Worm (Caenorhabditis elegans) whole organism, mixed stage, embryonic: ENCODE measurements around the gene clec-222.
A peak's percentile ranks its signal among the peaks of the same experiment; 100 is the strongest.

Source experiments
- M03D4.4 ChIP-seq: sonication (generic microtip); optimal IDR thresholded peaks from 2 replicates; lab custom pipeline; 2017; ENCODE audit warnings: mild to moderate bottlenecking, missing genetic modification characterization, missing compliant biosample characterization
- bed-3 ChIP-seq: fragments of 200-800 bp; sonication (Bioruptor generic); optimal IDR thresholded peaks from 3 replicates; lab custom pipeline; 2018; ENCODE audit warnings: mild to moderate bottlenecking, missing genetic modification characterization, moderate library complexity, missing compliant biosample characterization
- blmp-1 ChIP-seq: fragments of 150-350 bp; optimal IDR thresholded peaks from 2 replicates; lab custom pipeline; 2014; ENCODE audit warnings: missing biosample characterization, missing genetic modification characterization
- ceh-39 ChIP-seq: fragments of 150-350 bp; optimal IDR thresholded peaks from 2 replicates; lab custom pipeline; 2014; ENCODE audit warnings: missing biosample characterization, missing genetic modification characterization
- ceh-43 ChIP-seq: fragments of 200-800 bp; sonication (Bioruptor generic); optimal IDR thresholded peaks from 2 replicates; lab custom pipeline; 2018; ENCODE audit warnings: mild to moderate bottlenecking, missing genetic modification characterization, moderate library complexity, missing compliant biosample characterization
- ceh-83 ChIP-seq: fragments of 200-800 bp; sonication (Bioruptor generic); optimal IDR thresholded peaks from 2 replicates; lab custom pipeline; 2018; ENCODE audit warnings: mild to moderate bottlenecking, missing genetic modification characterization, missing compliant biosample characterization
- ces-1 ChIP-seq: fragments of 150-350 bp; optimal IDR thresholded peaks from 2 replicates; lab custom pipeline; 2014; ENCODE audit warnings: missing biosample characterization, missing genetic modification reagents, missing genetic modification characterization
- cnd-1 ChIP-seq: fragments of 200-800 bp; sonication (Bioruptor generic); optimal IDR thresholded peaks from 2 replicates; lab custom pipeline; 2018; ENCODE audit warnings: mild to moderate bottlenecking, missing genetic modification characterization, missing compliant biosample characterization
- drap-1 ChIP-seq: fragments of 200-800 bp; sonication (Bioruptor generic); optimal IDR thresholded peaks from 3 replicates; lab custom pipeline; 2018; ENCODE audit warnings: mild to moderate bottlenecking, missing genetic modification characterization, missing compliant biosample characterization
- elt-1 ChIP-seq: sonication (generic microtip); optimal IDR thresholded peaks from 2 replicates; lab custom pipeline; 2017; ENCODE audit warnings: missing genetic modification characterization, mild to moderate bottlenecking, missing compliant biosample characterization, antibody characterized with exemption, moderate library complexity, borderline replicate concordance; ENCODE audit not compliant: insufficient read depth
- elt-3 ChIP-seq: fragments of 150-350 bp; optimal IDR thresholded peaks from 2 replicates; lab custom pipeline; 2014; ENCODE audit warnings: missing biosample characterization, missing genetic modification characterization
- flh-1 ChIP-seq: fragments of 200-800 bp; sonication (Bioruptor generic); optimal IDR thresholded peaks from 2 replicates; lab custom pipeline; 2018; ENCODE audit warnings: mild to moderate bottlenecking, missing genetic modification characterization, moderate library complexity, missing compliant biosample characterization
- hlh-1 ChIP-seq: fragments of 150-350 bp; optimal IDR thresholded peaks from 2 replicates; lab custom pipeline; 2014; ENCODE audit warnings: missing biosample characterization, missing genetic modification reagents, missing genetic modification characterization
- lin-13 ChIP-seq: fragments of 150-350 bp; optimal IDR thresholded peaks from 2 replicates; lab custom pipeline; 2014; ENCODE audit warnings: missing biosample characterization, missing genetic modification characterization
- lin-32 ChIP-seq: fragments of 200-800 bp; sonication (Bioruptor generic); optimal IDR thresholded peaks from 2 replicates; lab custom pipeline; 2018; ENCODE audit warnings: mild to moderate bottlenecking, missing genetic modification characterization, missing compliant biosample characterization
- lsy-2 ChIP-seq: fragments of 150-350 bp; optimal IDR thresholded peaks from 2 replicates; lab custom pipeline; 2014; ENCODE audit warnings: missing biosample characterization, missing genetic modification characterization
- mab-5 ChIP-seq: fragments of 150-350 bp; optimal IDR thresholded peaks from 2 replicates; lab custom pipeline; 2014; ENCODE audit warnings: missing biosample characterization, missing genetic modification characterization
- mep-1 ChIP-seq: fragments of 150-350 bp; optimal IDR thresholded peaks from 2 replicates; lab custom pipeline; 2017; ENCODE audit warnings: missing biosample characterization, missing genetic modification reagents, missing genetic modification characterization, inconsistent platforms
- mls-2 ChIP-seq: sonication (generic microtip); optimal IDR thresholded peaks from 2 replicates; lab custom pipeline; 2016; ENCODE audit warnings: mild to moderate bottlenecking, missing genetic modification characterization, moderate library complexity, missing compliant biosample characterization
- nhr-2 ChIP-seq: fragments of 150-350 bp; optimal IDR thresholded peaks from 2 replicates; lab custom pipeline; 2014; ENCODE audit warnings: missing biosample characterization, missing genetic modification characterization
- nhr-237 ChIP-seq: fragments of 150-350 bp; optimal IDR thresholded peaks from 2 replicates; lab custom pipeline; 2014; ENCODE audit warnings: missing biosample characterization, missing genetic modification characterization
- nhr-28 ChIP-seq: fragments of 150-350 bp; optimal IDR thresholded peaks from 2 replicates; lab custom pipeline; 2014; ENCODE audit warnings: missing biosample characterization, missing genetic modification characterization
- nhr-76 ChIP-seq: sonication (generic microtip); optimal IDR thresholded peaks from 2 replicates; lab custom pipeline; 2017; ENCODE audit warnings: missing biosample characterization, missing genetic modification characterization
- pha-4 ChIP-seq: fragments of 150-350 bp; optimal IDR thresholded peaks from 2 replicates; lab custom pipeline; 2018; ENCODE audit warnings: missing biosample characterization, missing genetic modification reagents, missing genetic modification characterization
- sem-2 ChIP-seq: fragments of 200-800 bp; sonication (Bioruptor generic); optimal IDR thresholded peaks from 2 replicates; lab custom pipeline; 2018; ENCODE audit warnings: mild to moderate bottlenecking, missing genetic modification characterization, missing compliant biosample characterization
- snpc-4 ChIP-seq: fragments of 150-350 bp; optimal IDR thresholded peaks from 2 replicates; lab custom pipeline; 2014; ENCODE audit warnings: missing biosample characterization, missing genetic modification characterization
- sptf-1 ChIP-seq: sonication (generic microtip); optimal IDR thresholded peaks from 2 replicates; lab custom pipeline; 2017; ENCODE audit warnings: mild to moderate bottlenecking, missing genetic modification characterization, moderate library complexity, missing compliant biosample characterization
- tbx-8 ChIP-seq: fragments of 200-800 bp; sonication (Bioruptor generic); optimal IDR thresholded peaks from 2 replicates; lab custom pipeline; 2018; ENCODE audit warnings: mild to moderate bottlenecking, missing genetic modification characterization, moderate library complexity, missing compliant biosample characterization
- unc-120 ChIP-seq: sonication (generic microtip); optimal IDR thresholded peaks from 2 replicates; lab custom pipeline; 2017; ENCODE audit warnings: missing genetic modification characterization, missing compliant biosample characterization; ENCODE audit not compliant: poor library complexity, severe bottlenecking
- unc-39 ChIP-seq: fragments of 150-350 bp; optimal IDR thresholded peaks from 2 replicates; lab custom pipeline; 2014; ENCODE audit warnings: missing biosample characterization, missing genetic modification characterization
- unc-62 ChIP-seq: fragments of 150-350 bp; optimal IDR thresholded peaks from 2 replicates; lab custom pipeline; 2014; ENCODE audit warnings: missing biosample characterization, missing genetic modification reagents, missing genetic modification characterization
- zip-8 ChIP-seq: fragments of 150-350 bp; optimal IDR thresholded peaks from 2 replicates; lab custom pipeline; 2014; ENCODE audit warnings: missing biosample characterization, missing genetic modification characterization

The clec-222 gene

DNA sequence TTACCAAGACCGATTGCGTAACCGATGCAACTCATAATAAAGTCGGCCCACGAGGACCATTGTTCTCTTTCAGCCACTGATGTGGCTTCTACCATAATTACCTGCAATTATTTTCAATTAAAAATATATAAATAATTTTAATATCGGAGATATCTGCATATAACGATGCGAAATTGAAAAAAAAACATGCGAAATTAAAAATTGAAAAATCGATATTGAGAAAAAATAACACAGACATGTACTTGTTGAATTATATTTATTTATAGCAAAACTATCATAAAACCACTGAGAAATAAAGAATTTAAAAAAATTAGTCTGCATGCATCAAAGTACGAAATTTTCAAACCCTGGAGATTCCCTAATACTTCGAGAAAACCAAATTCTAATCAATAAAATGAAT, 37.2 kb downstream of the clec-222 start, which contains the start of gene snf-11:
Gene snf-11 (minus strand): TSS at position 101 of the 400 bp plus-strand sequence.
- TF ChIP-seq mep-1 (tag; lab: Kevin White, UChicago), result no peak
- no peak for TF ChIP-seq lin-13 (tag; lab: Kevin White, UChicago)
- no peak for TF ChIP-seq elt-1 (tag; lab: Kevin White, UChicago)
- TF ChIP-seq mab-5 (tag; lab: Kevin White, UChicago), result no peak
- TF ChIP-seq unc-39 (tag; lab: Kevin White, UChicago), result no peak
- TF ChIP-seq ceh-43, result no peak
- TF ChIP-seq mls-2 (tag; lab: Kevin White, UChicago), result no peak
- TF ChIP-seq M03D4.4 (tag; lab: Kevin White, UChicago), result no peak
- TF ChIP-seq sem-2 (GFP tag; lab: Kevin White, UChicago), result no peak
- TF ChIP-seq ces-1 (GFP tag; lab: Kevin White, UChicago), result no peak
- no peak for TF ChIP-seq nhr-237 (tag; lab: Kevin White, UChicago)
- no peak for TF ChIP-seq unc-120 (tag; lab: Kevin White, UChicago)
- no peak for TF ChIP-seq nhr-76
- no peak for TF ChIP-seq ceh-83 (GFP tag; lab: Kevin White, UChicago)
- no peak for TF ChIP-seq lsy-2 (tag; lab: Kevin White, UChicago)
- no peak for TF ChIP-seq blmp-1 (tag; lab: Kevin White, UChicago)
- no peak for TF ChIP-seq ceh-39 (tag; lab: Kevin White, UChicago)
- TF ChIP-seq pha-4 (tag; lab: Kevin White, UChicago), result no peak
- no peak for TF ChIP-seq cnd-1 (tag; lab: Kevin White, UChicago)
- TF ChIP-seq, all 35 proteins: peak for 0

DNA sequence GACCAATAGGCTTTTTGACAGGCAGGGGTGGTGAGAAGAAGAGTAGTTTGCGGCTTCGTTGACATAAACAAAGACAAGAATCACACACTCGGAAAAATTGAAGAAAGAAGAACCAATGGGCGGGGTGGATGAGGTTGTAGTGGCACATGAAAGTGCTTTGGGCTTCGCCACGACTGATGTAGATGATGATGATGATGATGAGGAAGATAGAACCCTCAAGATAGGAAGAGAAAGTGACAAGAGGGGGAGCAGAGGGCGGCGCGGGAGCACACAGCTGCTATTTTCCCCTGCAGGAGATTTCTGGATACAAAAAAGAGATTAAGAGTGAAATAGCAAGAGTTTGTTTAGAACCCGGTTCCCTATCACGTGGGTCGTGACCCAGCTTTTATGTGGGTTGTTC, 37.8 kb downstream of the clec-222 start:
- TF ChIP-seq unc-62, result peak; percentile 79
- TF ChIP-seq nhr-28, result no peak
- TF ChIP-seq flh-1 (GFP tag; lab: Kevin White, UChicago), result no peak
- TF ChIP-seq snpc-4 (tag; lab: Kevin White, UChicago), result no peak
- TF ChIP-seq unc-120 (tag; lab: Kevin White, UChicago), result peak; percentile 66
- TF ChIP-seq tbx-8 (GFP tag; lab: Kevin White, UChicago), result no peak
- peak; percentile 64 for TF ChIP-seq hlh-1 (tag; lab: Kevin White, UChicago)
- no peak for TF ChIP-seq drap-1 (GFP tag; lab: Kevin White, UChicago)
- no peak for TF ChIP-seq nhr-2 (tag; lab: Kevin White, UChicago)

DNA sequence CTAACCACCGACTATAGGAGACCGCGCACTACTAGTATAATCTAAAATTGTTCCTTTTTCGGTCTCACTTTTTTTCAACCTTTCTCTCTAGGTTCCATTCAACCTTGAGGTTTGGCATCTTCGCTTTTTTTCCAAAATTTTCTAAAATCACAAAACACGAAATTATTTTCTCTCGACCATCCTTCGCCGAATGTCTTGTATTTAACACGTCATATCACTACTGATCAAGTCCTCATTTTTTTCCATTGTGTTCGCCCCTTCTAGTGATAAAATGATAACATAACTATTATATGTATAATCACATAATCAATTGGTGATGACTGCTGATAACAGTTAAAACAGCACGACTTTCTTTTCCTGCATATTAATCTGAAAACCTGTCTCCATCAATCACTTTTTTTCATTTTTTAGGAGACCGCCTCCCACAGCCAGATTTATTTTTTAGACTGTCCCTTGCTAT, 39.9 kb downstream of the clec-222 start, which contains the start of gene T03F7.7:
Gene T03F7.7 (plus strand): TSS at position 410 of the 460 bp plus-strand sequence.
- TF ChIP-seq mls-2 (tag; lab: Kevin White, UChicago), result no peak
- no peak for TF ChIP-seq hlh-1 (tag; lab: Kevin White, UChicago)
- no peak for TF ChIP-seq M03D4.4 (tag; lab: Kevin White, UChicago)
- no peak for TF ChIP-seq lin-32 (GFP tag; lab: Kevin White, UChicago)
- TF ChIP-seq mab-5 (tag; lab: Kevin White, UChicago), result no peak
- no peak for TF ChIP-seq ces-1 (GFP tag; lab: Kevin White, UChicago)
- no peak for TF ChIP-seq unc-39 (tag; lab: Kevin White, UChicago)
- no peak for TF ChIP-seq sptf-1 (tag; lab: Kevin White, UChicago)
- no peak for TF ChIP-seq ceh-43
- no peak for TF ChIP-seq snpc-4 (tag; lab: Kevin White, UChicago)
- TF ChIP-seq nhr-76, result no peak
- no peak for TF ChIP-seq cnd-1 (tag; lab: Kevin White, UChicago)
- no peak for TF ChIP-seq elt-1 (tag; lab: Kevin White, UChicago)
- TF ChIP-seq nhr-237 (tag; lab: Kevin White, UChicago), result no peak
- TF ChIP-seq nhr-28, result no peak
- TF ChIP-seq elt-3 (tag; lab: Kevin White, UChicago), result no peak

DNA sequence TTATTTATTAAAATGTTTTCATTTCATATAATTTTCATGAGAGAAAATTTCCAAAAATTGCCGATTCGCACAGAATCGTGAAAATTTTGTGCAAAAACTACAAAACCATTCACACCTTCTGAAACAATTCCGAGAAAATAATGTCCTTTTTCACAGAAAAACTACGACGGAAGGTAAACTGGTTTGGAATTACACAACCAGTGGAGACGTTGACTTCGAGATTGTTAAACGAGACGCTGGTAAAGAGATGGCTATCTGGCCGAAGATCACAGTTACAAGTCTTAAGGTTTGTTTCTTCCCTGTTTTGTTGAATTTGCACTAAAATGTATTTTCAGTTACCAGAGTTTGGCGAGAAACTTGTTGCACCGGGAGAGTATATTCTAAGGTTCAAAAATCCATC, 41.8 kb downstream of the clec-222 start:
- TF ChIP-seq cnd-1 (tag; lab: Kevin White, UChicago) (no peak), bed-3 (GFP tag; lab: Kevin White, UChicago) (no peak), sptf-1 (tag; lab: Kevin White, UChicago) (no peak), flh-1 (GFP tag; lab: Kevin White, UChicago) (no peak), nhr-2 (tag; lab: Kevin White, UChicago) (no peak), zip-8 (tag; lab: Kevin White, UChicago) (no peak), snpc-4 (tag; lab: Kevin White, UChicago) (no peak), lsy-2 (tag; lab: Kevin White, UChicago) (no peak), tbx-8 (GFP tag; lab: Kevin White, UChicago) (no peak)
